Worm (Caenorhabditis elegans): ENCODE measurements around the gene R04B5.6.

Gene R04B5.6

ce11 chrV:10070541-10070940, 14.4 kb upstream of the R04B5.6 start, which contains the start of gene nhr-192:
nhr-192 (minus strand) TSS chrV:10070641.
- TF ChIP-seq aptf-2 (GFP tag; conservative IDR thresholded peaks at IDR 0.05) (no peak), nhr-27 (tag; optimal IDR thresholded peaks at IDR 0.05) (no peak), F39B2.1 (GFP tag; IDR thresholded peaks at IDR 0.05) (no peak), nfya-2 (GFP tag; IDR thresholded peaks at IDR 0.05) (no peak), lsy-27 (tag; optimal IDR thresholded peaks at IDR 0.05; ENCODE audit: borderline replicate concordance, insufficient read depth) (no peak), nhr-80 (tag; optimal IDR thresholded peaks at IDR 0.05) (no peak)

- TF ChIP-seq hlh-12 (tag; optimal IDR thresholded peaks at IDR 0.05) = no peak
- TF ChIP-seq madf-8 (GFP tag; conservative IDR thresholded peaks at IDR 0.05) = no peak
- no peak for TF ChIP-seq snpc-1.3 (tag; optimal IDR thresholded peaks at IDR 0.05; ENCODE audit: insufficient read depth)
- TF ChIP-seq nfya-1 (tag; optimal IDR thresholded peaks at IDR 0.05; ENCODE audit: borderline replicate concordance, insufficient read depth) = no peak
- TF ChIP-seq B0035.1 (tag; optimal IDR thresholded peaks at IDR 0.05) = no peak
- TF ChIP-seq snpc-1.1 (tag; optimal IDR thresholded peaks at IDR 0.05; ENCODE audit: insufficient read depth) = no peak
- TF ChIP-seq lir-1 (GFP tag; conservative IDR thresholded peaks at IDR 0.05) = no peak
- no peak for TF ChIP-seq nhr-120 (GFP tag; IDR thresholded peaks at IDR 0.05)
- no peak for TF ChIP-seq nfya-2 (GFP tag; IDR thresholded peaks at IDR 0.05)
- no peak for TF ChIP-seq ceh-27 (GFP tag; optimal IDR thresholded peaks at IDR 0.05)
- TF ChIP-seq chd-7 (tag; optimal IDR thresholded peaks at IDR 0.05) = no peak
- no peak for TF ChIP-seq sdz-38 (tag; optimal IDR thresholded peaks at IDR 0.05)
- no peak for TF ChIP-seq unc-130 (GFP tag; optimal IDR thresholded peaks at IDR 0.05)
- no peak for TF ChIP-seq F22D6.2 (tag; optimal IDR thresholded peaks at IDR 0.05)
These were observed 12.2 kb upstream of the R04B5.6 start for ce11 chrV:10072721-10073120.

DNA sequence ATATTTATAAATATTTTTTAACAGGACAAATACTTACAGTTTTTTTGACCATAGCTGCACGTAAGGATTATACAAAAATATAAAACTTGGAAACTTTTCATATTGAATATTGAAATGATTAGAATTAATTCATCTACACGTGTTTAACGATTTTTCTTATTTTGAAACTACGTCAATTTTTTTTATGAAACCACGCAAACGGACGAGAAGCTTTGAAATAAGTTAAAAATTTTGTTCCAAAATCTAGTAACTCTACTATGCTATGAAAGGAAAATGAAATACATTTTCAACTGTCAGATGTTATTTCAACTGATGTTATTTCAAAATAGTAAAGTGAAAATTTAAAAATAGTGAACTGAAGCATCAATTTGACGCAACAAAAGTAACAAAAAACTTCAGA, 11.2 kb upstream of the R04B5.6 start, which contains the start of gene F57A8.6:
F57A8.6 (minus strand) TSS at position 101 of the 400 bp plus-strand sequence.
- TF ChIP-seq lin-40 (tag; optimal IDR thresholded peaks at IDR 0.05) = no peak
- TF ChIP-seq ztf-25 (GFP tag; IDR thresholded peaks at IDR 0.05) = no peak
- TF ChIP-seq lin-54 (GFP tag; optimal IDR thresholded peaks at IDR 0.05) = no peak

DNA sequence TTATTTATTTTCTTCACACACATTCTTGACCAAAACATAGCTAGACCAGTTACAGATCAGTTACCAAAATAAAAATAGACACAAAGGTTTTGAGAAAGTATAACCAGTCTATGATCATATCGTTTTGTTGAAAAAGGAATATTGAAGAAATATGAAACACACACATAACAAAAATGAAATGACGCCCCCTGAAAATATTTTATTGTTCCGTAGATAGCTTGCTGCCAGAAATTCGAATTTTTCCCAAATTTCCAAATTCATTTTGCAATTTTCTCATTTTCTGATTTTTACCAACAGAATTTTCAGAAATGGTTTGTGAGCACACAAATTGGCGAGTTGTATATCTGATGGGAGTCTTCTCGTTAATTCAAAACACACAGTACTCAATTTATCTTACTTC, 9.5 kb upstream of the R04B5.6 start, which contains the start of gene F57A8.7:
F57A8.7 (plus strand) TSS at position 301 of the 400 bp plus-strand sequence.
- no peak for TF ChIP-seq hrde-1 (tag; optimal IDR thresholded peaks at IDR 0.05; ENCODE audit: borderline replicate concordance)

DNA sequence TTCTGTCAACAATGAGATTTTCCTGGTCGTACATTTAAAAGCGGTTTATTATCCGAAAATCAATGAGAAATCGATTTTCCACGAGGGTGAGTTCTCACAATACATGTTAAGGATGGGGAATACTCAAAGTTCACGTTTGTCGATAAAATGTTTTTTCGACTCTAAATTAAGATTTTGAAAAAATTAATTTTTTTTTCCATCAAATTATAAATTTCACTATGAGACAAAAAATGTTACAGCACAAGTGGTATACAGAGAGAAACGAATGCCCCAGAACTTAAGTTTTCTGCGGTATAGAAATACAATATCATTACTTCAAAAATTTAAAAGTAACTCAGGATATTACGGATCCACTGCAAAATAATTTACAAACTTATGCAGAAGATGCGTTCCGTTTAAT, 6.7 kb upstream of the R04B5.6 start, which contains the start of gene R04B5.1:
R04B5.1 (minus strand) TSS at position 101 of the 400 bp plus-strand sequence.
- TF ChIP-seq ceh-91 (GFP tag; IDR thresholded peaks at IDR 0.05) = no peak
- no peak for TF ChIP-seq efl-1 (GFP tag; optimal IDR thresholded peaks at IDR 0.05)
- TF ChIP-seq pha-4 (tag; optimal IDR thresholded peaks at IDR 0.05) = no peak
- TF ChIP-seq mcd-1 (GFP tag; IDR thresholded peaks at IDR 0.05) = no peak
- no peak for TF ChIP-seq nhr-179 (tag; optimal IDR thresholded peaks at IDR 0.05)
- TF ChIP-seq sptf-2 (GFP tag; optimal IDR thresholded peaks at IDR 0.05) = no peak
- TF ChIP-seq B0019.2 (GFP tag; conservative IDR thresholded peaks at IDR 0.05) = no peak
- no peak for TF ChIP-seq pbrm-1 (GFP tag; IDR thresholded peaks at IDR 0.05)
- TF ChIP-seq madf-8 (GFP tag; conservative IDR thresholded peaks at IDR 0.05) = no peak
- TF ChIP-seq tlf-1 (GFP tag; optimal IDR thresholded peaks at IDR 0.05) = no peak
- TF ChIP-seq snpc-3.4 (tag; optimal IDR thresholded peaks at IDR 0.05) = no peak
- no peak for TF ChIP-seq F37B4.10 (GFP tag; IDR thresholded peaks at IDR 0.05)
- no peak for TF ChIP-seq ceh-100 (GFP tag; IDR thresholded peaks at IDR 0.05)
- no peak for TF ChIP-seq mxl-1 (tag; optimal IDR thresholded peaks at IDR 0.05)
- TF ChIP-seq chd-7 (tag; optimal IDR thresholded peaks at IDR 0.05) = no peak

All from whole organism, young adult.